Worm (Caenorhabditis elegans) whole organism, L3 larva: ENCODE measurements around the gene gcy-4.

Source experiments
- mdl-1 ChIP-seq: fragments of 150-350 bp; optimal IDR thresholded peaks from 2 replicates; lab custom pipeline; 2014; ENCODE audit warnings: missing biosample characterization, missing genetic modification characterization
- ztf-4 ChIP-seq: fragments of 150-350 bp; optimal IDR thresholded peaks from 2 replicates; lab custom pipeline; 2014; ENCODE audit warnings: missing biosample characterization, missing genetic modification characterization

ce11 chrII:10317007-10317406 is 8.4 kb upstream of the gcy-4 start, which contains the start of gene M02G9.4:
- TF ChIP-seq mdl-1 (tag; lab: Kevin White, UChicago) (no peak), ztf-4 (tag; lab: Kevin White, UChicago) (no peak)
